Worm (Caenorhabditis elegans) whole organism, L4 larva: ENCODE results near the gene trx-5.
"Not testable (repeated sequence)": the region's sequence is repeated elsewhere in the genome, so short reads cannot be mapped to it uniquely, and the experiment has no call there.

Experiments
- D1046.2 ChIP-seq: fragments of 200-800 bp; sonication (Bioruptor generic); IDR thresholded peaks from 2 replicates; pipeline ENCODE4 v1.3.6; 2022; ENCODE audit warnings: missing genetic modification characterization, missing compliant biosample characterization
- F26F4.8 ChIP-seq: fragments of 200-800 bp; sonication (Bioruptor generic); conservative IDR thresholded peaks from 2 replicates; pipeline ENCODE4 v1.3.6; 2022; ENCODE audit warnings: missing genetic modification characterization, missing compliant biosample characterization
- F44E2.7 ChIP-seq: fragments of 200-800 bp; sonication (Bioruptor generic); IDR thresholded peaks from 2 replicates; pipeline ENCODE4 v2.1.2; 2022; ENCODE audit warnings: missing genetic modification characterization, missing compliant biosample characterization
- Y48G9A.11 ChIP-seq: fragments of 200-800 bp; sonication (Bioruptor generic); IDR thresholded peaks from 2 replicates; pipeline ENCODE4 v1.3.6; 2022; ENCODE audit warnings: missing genetic modification reagents, missing genetic modification characterization, missing compliant biosample characterization
- Y5F2A.4 ChIP-seq: fragments of 200-800 bp; sonication (Bioruptor generic); optimal IDR thresholded peaks from 2 replicates; lab custom pipeline; 2018; ENCODE audit warnings: mild to moderate bottlenecking, missing genetic modification characterization, missing compliant biosample characterization
- Y75B8A.6 ChIP-seq: fragments of 200-800 bp; sonication (Bioruptor generic); IDR thresholded peaks from 2 replicates; pipeline ENCODE4 v1.3.6; 2022; ENCODE audit warnings: missing genetic modification reagents, missing genetic modification characterization, missing compliant biosample characterization
- ZK337.2 ChIP-seq: fragments of 200-800 bp; sonication (Bioruptor generic); IDR thresholded peaks from 2 replicates; pipeline ENCODE4 v1.3.6; 2022; ENCODE audit warnings: missing genetic modification reagents, missing genetic modification characterization, missing compliant biosample characterization
- arid-1 ChIP-seq: fragments of 200-800 bp; sonication (Bioruptor generic); conservative IDR thresholded peaks from 2 replicates; pipeline ENCODE4 v1.3.6; 2022; ENCODE audit warnings: missing genetic modification reagents, missing genetic modification characterization, missing compliant biosample characterization
- ceh-20 ChIP-seq: fragments of 200-800 bp; sonication (Bioruptor generic); IDR thresholded peaks from 2 replicates; pipeline ENCODE4 v1.3.6; 2022; ENCODE audit warnings: missing genetic modification reagents, missing genetic modification characterization, missing compliant biosample characterization
- ceh-44 ChIP-seq: fragments of 200-800 bp; sonication (Bioruptor generic); IDR thresholded peaks from 2 replicates; pipeline ENCODE4 v1.3.6; 2022; ENCODE audit warnings: missing genetic modification reagents, missing genetic modification characterization, missing compliant biosample characterization
- ceh-62 ChIP-seq: sonication (generic microtip); optimal IDR thresholded peaks from 2 replicates; lab custom pipeline; 2017; ENCODE audit warnings: missing biosample characterization, missing genetic modification characterization
- ceh-82 ChIP-seq: sonication (generic microtip); optimal IDR thresholded peaks from 2 replicates; lab custom pipeline; 2017; ENCODE audit warnings: missing biosample characterization, missing genetic modification characterization
- ctbp-1 ChIP-seq: fragments of 200-800 bp; sonication (Bioruptor generic); IDR thresholded peaks from 2 replicates; pipeline ENCODE4 v1.3.6; 2022; ENCODE audit warnings: missing genetic modification reagents, missing genetic modification characterization, missing compliant biosample characterization
- daf-16 ChIP-seq, 3 experiments: sonication (generic microtip); optimal IDR thresholded peaks; 2 replicates each; lab custom pipeline; 2016 to 2017; ENCODE audit warnings: missing genetic modification characterization in 3 of 3, missing genetic modification reagents in 3 of 3, mild to moderate bottlenecking in 2 of 3, missing compliant biosample characterization in 2 of 3, missing biosample characterization in 1 of 3, moderate library complexity in 1 of 3
- daf-19 ChIP-seq: fragments of 200-800 bp; sonication (Bioruptor generic); conservative IDR thresholded peaks from 2 replicates; pipeline ENCODE4 v1.3.6; 2022; ENCODE audit warnings: missing genetic modification characterization, missing compliant biosample characterization
- daf-8 ChIP-seq: fragments of 200-800 bp; sonication (Bioruptor generic); IDR thresholded peaks from 2 replicates; pipeline ENCODE4 v1.3.6; 2022; ENCODE audit warnings: missing genetic modification characterization, missing compliant biosample characterization
- dmd-6 ChIP-seq: fragments of 200-800 bp; sonication (Bioruptor generic); IDR thresholded peaks from 2 replicates; pipeline ENCODE4 v1.3.6; 2022; ENCODE audit warnings: missing genetic modification reagents, missing genetic modification characterization, missing compliant biosample characterization
- dmd-8 ChIP-seq: fragments of 200-800 bp; sonication (Bioruptor generic); IDR thresholded peaks from 2 replicates; pipeline ENCODE4 v1.3.6; 2022; ENCODE audit warnings: missing genetic modification characterization, missing compliant biosample characterization
- dmd-9 ChIP-seq: fragments of 200-800 bp; sonication (Bioruptor generic); IDR thresholded peaks from 2 replicates; pipeline ENCODE4 v1.3.6; 2022; ENCODE audit warnings: missing genetic modification reagents, missing genetic modification characterization, missing compliant biosample characterization
- egl-43 ChIP-seq: fragments of 200-800 bp; sonication (Bioruptor generic); IDR thresholded peaks from 2 replicates; pipeline ENCODE4 v1.3.6; 2022; ENCODE audit warnings: missing genetic modification reagents, missing genetic modification characterization, missing compliant biosample characterization
- hif-1 ChIP-seq, 2 experiments: sonication (generic microtip); optimal IDR thresholded peaks; 2 replicates each; lab custom pipeline; 2016 to 2017; ENCODE audit warnings: missing compliant biosample characterization in 2 of 2, missing genetic modification characterization in 2 of 2, missing genetic modification reagents in 2 of 2, missing genotype in 2 of 2, mild to moderate bottlenecking in 1 of 2
- hmg-1.1 ChIP-seq: fragments of 200-800 bp; sonication (Bioruptor generic); IDR thresholded peaks from 2 replicates; pipeline ENCODE4 v1.3.6; 2022; ENCODE audit warnings: missing genetic modification reagents, missing genetic modification characterization, missing compliant biosample characterization
- lin-1 ChIP-seq: fragments of 200-800 bp; sonication (Bioruptor generic); IDR thresholded peaks from 2 replicates; pipeline ENCODE4 v1.3.6; 2022; ENCODE audit warnings: missing genetic modification reagents, missing genetic modification characterization, missing compliant biosample characterization
- lin-38 ChIP-seq: fragments of 200-800 bp; sonication (Bioruptor generic); IDR thresholded peaks from 2 replicates; pipeline ENCODE4 v1.3.6; 2022; ENCODE audit warnings: missing genetic modification reagents, missing genetic modification characterization, missing compliant biosample characterization
- lir-3 ChIP-seq: sonication (generic microtip); optimal IDR thresholded peaks from 2 replicates; lab custom pipeline; 2016; ENCODE audit warnings: mild to moderate bottlenecking, missing genetic modification characterization, missing compliant biosample characterization
- madf-5 ChIP-seq, 2 experiments: fragments of 200-800 bp; sonication (Bioruptor generic); IDR thresholded peaks; 2 replicates each; pipeline ENCODE4 v1.3.6; 2022; ENCODE audit warnings: missing compliant biosample characterization in 2 of 2, missing genetic modification characterization in 2 of 2
- madf-9 ChIP-seq: fragments of 200-800 bp; sonication (Bioruptor generic); conservative IDR thresholded peaks from 2 replicates; pipeline ENCODE4 v1.3.6; 2022; ENCODE audit warnings: missing genetic modification reagents, missing genetic modification characterization, missing compliant biosample characterization
- mdt-29 ChIP-seq: fragments of 200-800 bp; sonication (Bioruptor generic); IDR thresholded peaks from 2 replicates; pipeline ENCODE4 v1.3.6; 2022; ENCODE audit warnings: missing genetic modification reagents, missing genetic modification characterization, missing compliant biosample characterization
- mxl-2 ChIP-seq: fragments of 200-800 bp; sonication (Bioruptor generic); conservative IDR thresholded peaks from 2 replicates; pipeline ENCODE4 v1.3.6; 2022; ENCODE audit warnings: missing genetic modification reagents, missing genetic modification characterization, missing compliant biosample characterization
- nhr-237 ChIP-seq: sonication (generic microtip); optimal IDR thresholded peaks from 2 replicates; lab custom pipeline; 2017; ENCODE audit warnings: missing biosample characterization, missing genetic modification characterization
- nhr-25 ChIP-seq: sonication (generic microtip); optimal IDR thresholded peaks from 2 replicates; lab custom pipeline; 2017; ENCODE audit warnings: missing genetic modification characterization, mild to moderate bottlenecking, missing compliant biosample characterization, antibody characterized with exemption, moderate library complexity, borderline replicate concordance; ENCODE audit not compliant: insufficient read depth
- nhr-28 ChIP-seq: fragments of 150-350 bp; optimal IDR thresholded peaks from 2 replicates; lab custom pipeline; 2014; ENCODE audit warnings: missing biosample characterization, missing genetic modification characterization
- nhr-41 ChIP-seq: fragments of 200-800 bp; sonication (Bioruptor generic); IDR thresholded peaks from 2 replicates; pipeline ENCODE4 v1.3.6; 2022; ENCODE audit warnings: missing genetic modification reagents, missing genetic modification characterization, missing compliant biosample characterization
- nhr-77 ChIP-seq: fragments of 150-350 bp; optimal IDR thresholded peaks from 2 replicates; lab custom pipeline; 2014; ENCODE audit warnings: missing biosample characterization, missing genetic modification characterization
- pha-4 ChIP-seq, 2 experiments: fragments of 150-350 bp in 1 of 2; fragments of 200-800 bp in 1 of 2; sonication (Bioruptor generic) in 1 of 2; IDR thresholded peaks in 1 of 2; optimal IDR thresholded peaks in 1 of 2; 2 replicates each; pipeline versions ENCODE4 v1.3.6 to Lab custom; 2014 to 2022; ENCODE audit warnings: missing genetic modification characterization in 2 of 2, missing genetic modification reagents in 2 of 2, missing biosample characterization in 1 of 2, missing compliant biosample characterization in 1 of 2
- php-3 ChIP-seq: fragments of 200-800 bp; sonication (Bioruptor generic); IDR thresholded peaks from 2 replicates; pipeline ENCODE4 v1.3.6; 2022; ENCODE audit warnings: missing genetic modification reagents, missing genetic modification characterization, missing compliant biosample characterization
- saeg-2 ChIP-seq: fragments of 200-800 bp; sonication (Bioruptor generic); IDR thresholded peaks from 2 replicates; pipeline ENCODE4 v1.3.6; 2022; ENCODE audit warnings: missing genetic modification reagents, missing genetic modification characterization, missing compliant biosample characterization
- snpc-1.2 ChIP-seq: fragments of 200-800 bp; sonication (Bioruptor generic); IDR thresholded peaks from 2 replicates; pipeline ENCODE4 v1.3.6; 2022; ENCODE audit warnings: missing genetic modification reagents, missing genetic modification characterization, missing compliant biosample characterization
- snpc-4 ChIP-seq: fragments of 150-350 bp; optimal IDR thresholded peaks from 2 replicates; lab custom pipeline; 2014; ENCODE audit warnings: missing biosample characterization, missing genetic modification characterization
- tra-1 ChIP-seq: fragments of 200-800 bp; sonication (Bioruptor generic); IDR thresholded peaks from 2 replicates; pipeline ENCODE4 v1.3.6; 2022; ENCODE audit warnings: missing genetic modification reagents, missing genetic modification characterization, missing compliant biosample characterization
- vab-7 ChIP-seq: fragments of 200-800 bp; sonication (Bioruptor generic); IDR thresholded peaks from 2 replicates; pipeline ENCODE4 v1.3.6; 2022; ENCODE audit warnings: missing genetic modification reagents, missing genetic modification characterization, missing compliant biosample characterization
- zip-11 ChIP-seq: fragments of 200-800 bp; sonication (Bioruptor generic); IDR thresholded peaks from 2 replicates; pipeline ENCODE4 v1.3.6; 2022; ENCODE audit warnings: missing genetic modification characterization, missing compliant biosample characterization

trx-5 gene

ce11 chrV:1561169-1561568, 27.0 kb upstream of the trx-5 start:
- TF ChIP-seq ZK337.2 (GFP tag; lab: Robert Waterston, UW) = peak; percentile 57; the same call in 1 of the 2 replicates
- peak; percentile 22 to 77; a peak in 2 of 4 replicates for TF ChIP-seq madf-5 (GFP tag; IDR thresholded peaks at IDR 0.05; lab: Robert Waterston, UW)
- TF ChIP-seq madf-9 (GFP tag; lab: Robert Waterston, UW) = peak; percentile 81
- peak; percentile 84 for TF ChIP-seq lin-38 (GFP tag; lab: Robert Waterston, UW)
- peak; percentile 77; the same call in 1 of the 2 replicates for TF ChIP-seq zip-11 (GFP tag; lab: Robert Waterston, UW)
- peak; percentile 97 for TF ChIP-seq egl-43 (GFP tag; lab: Robert Waterston, UW)
- peak; percentile 75 for TF ChIP-seq nhr-41 (GFP tag; lab: Robert Waterston, UW)
- peak; percentile 46; the same call in 1 of the 2 replicates for TF ChIP-seq ceh-44 (GFP tag; lab: Robert Waterston, UW)
- peak; percentile 65; the same call in 1 of the 2 replicates for TF ChIP-seq saeg-2 (GFP tag; lab: Robert Waterston, UW)
- peak; percentile 70 for TF ChIP-seq hmg-1.1 (GFP tag; lab: Robert Waterston, UW)
- TF ChIP-seq dmd-8 (GFP tag; lab: Robert Waterston, UW) = peak; percentile 99
- TF ChIP-seq dmd-6 = peak; percentile 35; the same call in 1 of the 2 replicates
- peak; percentile 95 for TF ChIP-seq pha-4 (GFP tag; IDR thresholded peaks at IDR 0.05; lab: Robert Waterston, UW)
- not testable (repeated sequence) for TF ChIP-seq pha-4 (tag; optimal IDR thresholded peaks at IDR 0.05; lab: Kevin White, UChicago)
- TF ChIP-seq mdt-29 (GFP tag; lab: Robert Waterston, UW) = peak; percentile 32; the same call in 1 of the 2 replicates
- TF ChIP-seq F26F4.8 (GFP tag; lab: Robert Waterston, UW) = peak; percentile 98
- peak; percentile 77 for TF ChIP-seq tra-1 (GFP tag; lab: Robert Waterston, UW)
- peak; percentile 79; the same call in 1 of the 2 replicates for TF ChIP-seq dmd-9 (GFP tag; lab: Robert Waterston, UW)
- TF ChIP-seq F44E2.7 (GFP tag; lab: Robert Waterston, UW) = peak; percentile 93; the same call in 1 of the 2 replicates
- peak; percentile 86 for TF ChIP-seq D1046.2 (GFP tag; lab: Robert Waterston, UW)
- TF ChIP-seq php-3 (GFP tag; lab: Robert Waterston, UW) = peak; percentile 71; the same call in 1 of the 2 replicates
- peak; percentile 70 for TF ChIP-seq ceh-20 (GFP tag; lab: Robert Waterston, UW)
- TF ChIP-seq arid-1 (GFP tag; lab: Robert Waterston, UW) = peak; percentile 95
- peak; percentile 82 for TF ChIP-seq mxl-2 (GFP tag; lab: Robert Waterston, UW)
- peak; percentile 92 for TF ChIP-seq vab-7 (GFP tag; lab: Robert Waterston, UW)
- peak; percentile 69 for TF ChIP-seq Y48G9A.11 (GFP tag; lab: Robert Waterston, UW)
- peak; percentile 61; the same call in 1 of the 2 replicates for TF ChIP-seq ctbp-1
- peak; percentile 85; the same call in 1 of the 2 replicates for TF ChIP-seq snpc-1.2 (GFP tag; lab: Robert Waterston, UW)
- peak; percentile 67; the same call in 1 of the 2 replicates for TF ChIP-seq Y75B8A.6 (GFP tag; lab: Robert Waterston, UW)
- peak; percentile 84; the same call in 1 of the 2 replicates for TF ChIP-seq lin-1

- TF ChIP-seq daf-16 (GFP tag; optimal IDR thresholded peaks at IDR 0.05; lab: Kevin White, UChicago) (no peak), daf-16 (tag; optimal IDR thresholded peaks at IDR 0.05; lab: Kevin White, UChicago) (peak; percentile 57), nhr-28 (tag; lab: Kevin White, UChicago) (peak; percentile 8), ceh-62 (tag; lab: Kevin White, UChicago) (no peak)
Measured at ce11 chrV:1558113-1558512, 23.9 kb upstream of the trx-5 start.

ce11 chrV:1555072-1555471, 20.9 kb upstream of the trx-5 start:
- TF ChIP-seq hif-1 (tag; optimal IDR thresholded peaks at IDR 0.05; lab: Kevin White, UChicago) (no peak), lin-38 (GFP tag; lab: Robert Waterston, UW) (no peak), lir-3 (no peak), zip-11 (GFP tag; lab: Robert Waterston, UW) (no peak), nhr-77 (tag; lab: Kevin White, UChicago) (no peak), snpc-1.2 (GFP tag; lab: Robert Waterston, UW) (no peak), dmd-6 (no peak), daf-8 (GFP tag; lab: Robert Waterston, UW) (no peak), snpc-4 (tag; lab: Kevin White, UChicago) (no peak), nhr-25 (tag; lab: Kevin White, UChicago) (no peak), daf-19 (GFP tag; lab: Robert Waterston, UW) (no peak), Y5F2A.4 (GFP tag; lab: Kevin White, UChicago) (no peak), nhr-237 (tag; lab: Kevin White, UChicago) (no peak), ceh-82 (tag; lab: Kevin White, UChicago) (no peak)
